Worm (Caenorhabditis elegans) whole organism, late embryonic: ENCODE measurements around the gene vglu-3.
A peak's percentile ranks its signal among the peaks of the same experiment; 100 is the strongest.

Experiments used
- K02D7.2 ChIP-seq: sonication (generic microtip); optimal IDR thresholded peaks from 2 replicates; lab custom pipeline; 2017; ENCODE audit warnings: mild to moderate bottlenecking, missing genetic modification characterization, missing compliant biosample characterization
- K09A11.1 ChIP-seq: sonication (generic microtip); optimal IDR thresholded peaks from 2 replicates; lab custom pipeline; 2017; ENCODE audit warnings: antibody characterized with exemption, mild to moderate bottlenecking, missing genetic modification characterization, missing compliant biosample characterization; ENCODE audit not compliant: insufficient read depth
- ceh-18 ChIP-seq: sonication (generic microtip); optimal IDR thresholded peaks from 2 replicates; lab custom pipeline; 2016; ENCODE audit warnings: missing genetic modification characterization, missing compliant biosample characterization
- ceh-22 ChIP-seq: sonication (generic microtip); optimal IDR thresholded peaks from 2 replicates; lab custom pipeline; 2017; ENCODE audit warnings: missing biosample characterization, missing genetic modification characterization
- ceh-24 ChIP-seq: sonication (generic microtip); optimal IDR thresholded peaks from 2 replicates; lab custom pipeline; 2016; ENCODE audit warnings: mild to moderate bottlenecking, missing genetic modification characterization, missing compliant biosample characterization
- ceh-31 ChIP-seq: sonication (generic microtip); optimal IDR thresholded peaks from 2 replicates; lab custom pipeline; 2016; ENCODE audit warnings: missing genetic modification characterization, missing compliant biosample characterization
- ceh-34 ChIP-seq: sonication (generic microtip); optimal IDR thresholded peaks from 2 replicates; lab custom pipeline; 2016; ENCODE audit warnings: mild to moderate bottlenecking, missing genetic modification characterization, missing compliant biosample characterization
- ceh-48 ChIP-seq: sonication (generic microtip); optimal IDR thresholded peaks from 2 replicates; lab custom pipeline; 2016; ENCODE audit warnings: missing genetic modification characterization, inconsistent platforms, missing compliant biosample characterization
- ceh-9 ChIP-seq: sonication (generic microtip); optimal IDR thresholded peaks from 2 replicates; lab custom pipeline; 2016; ENCODE audit warnings: mild to moderate bottlenecking, missing genetic modification characterization, inconsistent platforms, missing compliant biosample characterization
- dmd-4 ChIP-seq: sonication (generic microtip); optimal IDR thresholded peaks from 2 replicates; lab custom pipeline; 2016; ENCODE audit warnings: borderline replicate concordance, missing genetic modification characterization, missing compliant biosample characterization
- dve-1 ChIP-seq: sonication (generic microtip); optimal IDR thresholded peaks from 2 replicates; lab custom pipeline; 2017; ENCODE audit warnings: antibody characterized with exemption, mild to moderate bottlenecking, missing genetic modification characterization, missing compliant biosample characterization
- elt-2 ChIP-seq: sonication (generic microtip); optimal IDR thresholded peaks from 2 replicates; lab custom pipeline; 2016; ENCODE audit warnings: missing genetic modification reagents, missing genetic modification characterization, missing compliant biosample characterization
- eyg-1 ChIP-seq: sonication (generic microtip); optimal IDR thresholded peaks from 2 replicates; lab custom pipeline; 2016; ENCODE audit warnings: missing genotype, missing genetic modification characterization, missing compliant biosample characterization
- fax-1 ChIP-seq: sonication (generic microtip); optimal IDR thresholded peaks from 2 replicates; lab custom pipeline; 2016; ENCODE audit warnings: missing genotype, missing genetic modification characterization, missing compliant biosample characterization
- fkh-6 ChIP-seq: sonication (generic microtip); optimal IDR thresholded peaks from 2 replicates; lab custom pipeline; 2016; ENCODE audit warnings: missing genetic modification characterization, missing compliant biosample characterization
- hlh-15 ChIP-seq: sonication (generic microtip); optimal IDR thresholded peaks from 2 replicates; lab custom pipeline; 2016; ENCODE audit warnings: missing genetic modification characterization, missing compliant biosample characterization
- hlh-6 ChIP-seq: sonication (generic microtip); optimal IDR thresholded peaks from 2 replicates; lab custom pipeline; 2016; ENCODE audit warnings: missing genotype, missing genetic modification characterization, missing compliant biosample characterization
- hlh-8 ChIP-seq: sonication (generic microtip); optimal IDR thresholded peaks from 2 replicates; lab custom pipeline; 2016; ENCODE audit warnings: missing genotype, missing genetic modification characterization, missing compliant biosample characterization
- nfya-1 ChIP-seq: sonication (generic microtip); optimal IDR thresholded peaks from 2 replicates; lab custom pipeline; 2017; ENCODE audit warnings: missing genetic modification characterization, mild to moderate bottlenecking, missing compliant biosample characterization, antibody characterized with exemption, moderate library complexity
- nhr-11 ChIP-seq: fragments of 150-350 bp; optimal IDR thresholded peaks from 2 replicates; lab custom pipeline; 2014; ENCODE audit warnings: missing biosample characterization, missing genetic modification characterization
- odd-2 ChIP-seq: sonication (generic microtip); optimal IDR thresholded peaks from 2 replicates; lab custom pipeline; 2017; ENCODE audit warnings: antibody characterized with exemption, mild to moderate bottlenecking, missing genetic modification characterization, missing compliant biosample characterization
- pat-9 ChIP-seq: fragments of 200-800 bp; sonication (Bioruptor generic); optimal IDR thresholded peaks from 2 replicates; lab custom pipeline; 2018; ENCODE audit warnings: mild to moderate bottlenecking, missing genetic modification characterization, moderate library complexity, missing compliant biosample characterization
- ref-2 ChIP-seq: sonication (generic microtip); optimal IDR thresholded peaks from 2 replicates; lab custom pipeline; 2016; ENCODE audit warnings: missing genetic modification characterization, missing compliant biosample characterization
- sdc-2 ChIP-seq: sonication (generic microtip); optimal IDR thresholded peaks from 2 replicates; lab custom pipeline; 2016; ENCODE audit warnings: missing genotype, missing genetic modification characterization, missing compliant biosample characterization
- sox-4 ChIP-seq: sonication (generic microtip); optimal IDR thresholded peaks from 2 replicates; lab custom pipeline; 2017; ENCODE audit warnings: mild to moderate bottlenecking, missing genetic modification characterization, inconsistent platforms, missing compliant biosample characterization
- tbx-7 ChIP-seq: sonication (generic microtip); optimal IDR thresholded peaks from 2 replicates; lab custom pipeline; 2016; ENCODE audit warnings: missing genotype, missing genetic modification characterization, missing compliant biosample characterization
- unc-42 ChIP-seq: sonication (generic microtip); optimal IDR thresholded peaks from 2 replicates; lab custom pipeline; 2016; ENCODE audit warnings: missing genotype, missing genetic modification characterization, missing compliant biosample characterization
- unc-55 ChIP-seq: sonication (generic microtip); optimal IDR thresholded peaks from 2 replicates; lab custom pipeline; 2017; ENCODE audit warnings: missing biosample characterization, missing genetic modification reagents, missing genetic modification characterization
- zip-5 ChIP-seq: sonication (generic microtip); optimal IDR thresholded peaks from 2 replicates; lab custom pipeline; 2016; ENCODE audit warnings: missing genetic modification characterization, missing compliant biosample characterization
- ztf-16 ChIP-seq: sonication (generic microtip); optimal IDR thresholded peaks from 2 replicates; lab custom pipeline; 2017; ENCODE audit warnings: missing genetic modification characterization, missing compliant biosample characterization

vglu-3 gene

ce11 chrIII:10314234-10314633 lies 14.1 kb downstream of the vglu-3 start:
- TF ChIP-seq elt-2 (tag; lab: Kevin White, UChicago), result peak; percentile 39
- TF ChIP-seq ceh-22, result no peak

ce11 chrIII:10318062-10318609 lies 18.0 kb downstream of the vglu-3 start, which contains the start of the genes unc-50 and ostf-4:
Gene unc-50 (minus strand): TSS chrIII:10318162.
Gene ostf-4 (minus strand): TSS chrIII:10318559.
- TF ChIP-seq fkh-6 (tag; lab: Kevin White, UChicago) (no peak), tbx-7 (no peak), eyg-1 (tag; lab: Kevin White, UChicago) (no peak), odd-2 (no peak), fax-1 (no peak), K09A11.1 (tag; lab: Kevin White, UChicago) (no peak), K02D7.2 (tag; lab: Kevin White, UChicago) (no peak), pat-9 (tag; lab: Kevin White, UChicago) (no peak), dmd-4 (tag; lab: Kevin White, UChicago) (no peak), hlh-6 (tag; lab: Kevin White, UChicago) (no peak)

ce11 chrIII:10318755-10319154 lies 18.6 kb downstream of the vglu-3 start, which contains the start of gene unc-69:
Gene unc-69 (plus strand): TSS chrIII:10318939.
- TF ChIP-seq unc-55, result peak; percentile 10
- TF ChIP-seq K09A11.1 (tag; lab: Kevin White, UChicago), result no peak
- TF ChIP-seq ceh-24 (tag; lab: Kevin White, UChicago), result no peak
- peak; percentile 99 for TF ChIP-seq ceh-48 (tag; lab: Kevin White, UChicago)
- TF ChIP-seq unc-42, result peak; percentile 51
- TF ChIP-seq ceh-18, result peak; percentile 6
- TF ChIP-seq nhr-11, result no peak
- TF ChIP-seq nfya-1 (tag; lab: Kevin White, UChicago), result peak; percentile 75
- no peak for TF ChIP-seq ceh-9 (tag; lab: Kevin White, UChicago)
- peak; percentile 2 for TF ChIP-seq dve-1 (tag; lab: Kevin White, UChicago)
- peak; percentile 35 for TF ChIP-seq ceh-31 (tag; lab: Kevin White, UChicago)
- TF ChIP-seq ceh-34 (tag; lab: Kevin White, UChicago), result peak; percentile 30
- no peak for TF ChIP-seq ztf-16 (tag; lab: Kevin White, UChicago)
- TF ChIP-seq odd-2, result no peak
- peak; percentile 30 for TF ChIP-seq ref-2 (tag; lab: Kevin White, UChicago)

- TF ChIP-seq ztf-16 (tag; lab: Kevin White, UChicago) (no peak), zip-5 (tag; lab: Kevin White, UChicago) (no peak), dmd-4 (tag; lab: Kevin White, UChicago) (no peak), sdc-2 (tag; lab: Kevin White, UChicago) (no peak), hlh-15 (tag; lab: Kevin White, UChicago) (no peak), sox-4 (tag; lab: Kevin White, UChicago) (no peak), unc-55 (no peak), elt-2 (tag; lab: Kevin White, UChicago) (no peak)
Measured at ce11 chrIII:10320788-10321187, 20.6 kb downstream of the vglu-3 start, which contains the start of gene sas-7. Gene sas-7 (plus strand): TSS chrIII:10321019.

ce11 chrIII:10326327-10326726 lies 26.1 kb downstream of the vglu-3 start:
- TF ChIP-seq hlh-8, result no peak
